Fruit fly (Drosophila melanogaster) whole organism, pupa: ENCODE data around the gene mRpL10.

Experiments
- CG10348 ChIP-seq: fragments of 200-800 bp; sonication (Bioruptor generic); IDR thresholded peaks from 2 replicates; pipeline ENCODE4 v1.3.6; 2022; ENCODE audit warnings: missing biosample characterization, missing genetic modification characterization
- CG12605 ChIP-seq: fragments of 200-800 bp; sonication (Bioruptor generic); IDR thresholded peaks from 2 replicates; pipeline ENCODE4 v1.3.6; 2022; ENCODE audit warnings: missing biosample characterization, missing genetic modification characterization
- CG13204 ChIP-seq: fragments of 200-800 bp; sonication (Bioruptor generic); optimal IDR thresholded peaks from 2 replicates; lab custom pipeline; 2018; ENCODE audit warnings: missing biosample characterization, mild to moderate bottlenecking, missing genetic modification characterization, moderate library complexity
- CG14655 ChIP-seq: fragments of 200-800 bp; sonication (Bioruptor generic); optimal IDR thresholded peaks from 3 replicates; lab custom pipeline; 2017; ENCODE audit warnings: mild to moderate bottlenecking, missing biosample characterization, missing genetic modification reagents, missing genetic modification characterization
- CG15710 ChIP-seq: fragments of 200-800 bp; sonication (Bioruptor generic); optimal IDR thresholded peaks from 2 replicates; lab custom pipeline; 2018; ENCODE audit warnings: missing biosample characterization, mild to moderate bottlenecking, missing genetic modification characterization, moderate library complexity
- CG17806 ChIP-seq: fragments of 200-800 bp; sonication (Bioruptor generic); optimal IDR thresholded peaks from 2 replicates; lab custom pipeline; 2018; ENCODE audit warnings: missing biosample characterization, mild to moderate bottlenecking, missing genetic modification characterization, moderate library complexity
- CG32121 ChIP-seq: fragments of 200-800 bp; sonication (Bioruptor generic); IDR thresholded peaks from 2 replicates; pipeline ENCODE4 v1.3.6; 2022; ENCODE audit warnings: missing biosample characterization, missing genetic modification characterization
- CG34367 ChIP-seq: fragments of 200-800 bp; sonication (Bioruptor generic); optimal IDR thresholded peaks from 2 replicates; lab custom pipeline; 2018; ENCODE audit warnings: missing biosample characterization, mild to moderate bottlenecking, missing genetic modification characterization
- CG4496 ChIP-seq: fragments of 200-800 bp; sonication (Bioruptor generic); IDR thresholded peaks from 3 replicates; pipeline ENCODE4 v1.3.6; 2022; ENCODE audit warnings: missing biosample characterization, missing genetic modification characterization
- CG8159 ChIP-seq: fragments of 200-800 bp; sonication (Bioruptor generic); optimal IDR thresholded peaks from 3 replicates; lab custom pipeline; 2018; ENCODE audit warnings: missing biosample characterization, mild to moderate bottlenecking, missing genetic modification characterization, moderate library complexity
- CG8301 ChIP-seq: fragments of 200-800 bp; sonication (Bioruptor generic); optimal IDR thresholded peaks from 2 replicates; lab custom pipeline; 2018; ENCODE audit warnings: missing biosample characterization, mild to moderate bottlenecking, missing genetic modification characterization
- CG9948 ChIP-seq: fragments of 200-800 bp; sonication (Bioruptor generic); optimal IDR thresholded peaks from 2 replicates; lab custom pipeline; 2018; ENCODE audit warnings: missing biosample characterization, mild to moderate bottlenecking, missing genetic modification characterization, moderate library complexity
- D1 ChIP-seq: fragments of 200-800 bp; sonication (Bioruptor generic); optimal IDR thresholded peaks from 2 replicates; lab custom pipeline; 2018; ENCODE audit warnings: missing biosample characterization, mild to moderate bottlenecking, missing genetic modification characterization, moderate library complexity
- EcR ChIP-seq: fragments of 200-800 bp; sonication (Bioruptor generic); optimal IDR thresholded peaks from 3 replicates; lab custom pipeline; 2019; ENCODE audit warnings: missing biosample characterization, missing genetic modification characterization, mild to moderate bottlenecking, moderate library complexity, missing genetic modification reagents
- Ets98B ChIP-seq: fragments of 200-800 bp; sonication (Bioruptor generic); IDR thresholded peaks from 2 replicates; pipeline ENCODE4 v1.3.6; 2022; ENCODE audit warnings: missing biosample characterization, missing genetic modification characterization
- Pif1A ChIP-seq: fragments of 200-800 bp; sonication (Bioruptor generic); optimal IDR thresholded peaks from 3 replicates; lab custom pipeline; 2016; ENCODE audit warnings: missing biosample characterization, missing genetic modification characterization
- Pif1B ChIP-seq: fragments of 200-800 bp; sonication (Bioruptor generic); optimal IDR thresholded peaks from 3 replicates; lab custom pipeline; 2016; ENCODE audit warnings: missing biosample characterization, missing genetic modification characterization
- Snoo ChIP-seq: fragments of 200-800 bp; sonication (Bioruptor generic); optimal IDR thresholded peaks from 3 replicates; lab custom pipeline; 2017; ENCODE audit warnings: missing biosample characterization, mild to moderate bottlenecking, missing genetic modification characterization, inconsistent platforms
- fd96Ca ChIP-seq: fragments of 200-800 bp; sonication (Bioruptor generic); IDR thresholded peaks from 3 replicates; pipeline ENCODE4 v1.3.6; 2022; ENCODE audit warnings: missing biosample characterization, missing genetic modification characterization
- gl ChIP-seq: fragments of 200-800 bp; sonication (Bioruptor generic); optimal IDR thresholded peaks from 2 replicates; lab custom pipeline; 2018; ENCODE audit warnings: missing biosample characterization, mild to moderate bottlenecking, missing genetic modification characterization
- rn ChIP-seq: fragments of 200-800 bp; sonication (Bioruptor generic); IDR thresholded peaks from 2 replicates; pipeline ENCODE4 v1.3.6; 2022; ENCODE audit warnings: missing biosample characterization, missing genetic modification characterization

mRpL10 gene

dm6 chr2L:249048-249825, 45.7 kb downstream of the mRpL10 start:
- peak; percentile 75 for TF ChIP-seq CG14655
- peak; percentile 28; the same call in 1 of the 2 replicates for TF ChIP-seq rn (GFP tag; lab: Robert Waterston, UW)
- peak; percentile 76 for TF ChIP-seq Pif1A (GFP tag; lab: Kevin White, UChicago)
- no peak for TF ChIP-seq Snoo
- TF ChIP-seq CG4496 (GFP tag; lab: Robert Waterston, UW): peak; percentile 68
- peak; percentile 64 for TF ChIP-seq CG9948 (tag; lab: Kevin White, UChicago)
- peak; percentile 40 for TF ChIP-seq Pif1B (GFP tag; lab: Kevin White, UChicago)
- peak; percentile 40 for TF ChIP-seq CG17806 (tag; lab: Kevin White, UChicago)
- TF ChIP-seq CG32121: peak; percentile 41; the same call in 1 of the 2 replicates
- no peak for TF ChIP-seq D1
- TF ChIP-seq fd96Ca: peak; percentile 72
- TF ChIP-seq CG8301 (tag; lab: Kevin White, UChicago): peak; percentile 75
- peak; percentile 81 for TF ChIP-seq CG13204
- TF ChIP-seq CG34367 (tag; lab: Kevin White, UChicago): peak; percentile 23
- peak; percentile 50 for TF ChIP-seq Ets98B (GFP tag; lab: Robert Waterston, UW)
- peak; percentile 38 for TF ChIP-seq gl (tag; lab: Kevin White, UChicago)
- TF ChIP-seq EcR (GFP tag; lab: Kevin White, UChicago): peak; percentile 82
- no peak for TF ChIP-seq CG10348 (GFP tag; lab: Robert Waterston, UW)
- TF ChIP-seq CG15710 (tag; lab: Kevin White, UChicago): peak; percentile 16
- peak; percentile 32 for TF ChIP-seq CG12605 (GFP tag; lab: Robert Waterston, UW)
- peak; percentile 31 for TF ChIP-seq CG8159

DNA sequence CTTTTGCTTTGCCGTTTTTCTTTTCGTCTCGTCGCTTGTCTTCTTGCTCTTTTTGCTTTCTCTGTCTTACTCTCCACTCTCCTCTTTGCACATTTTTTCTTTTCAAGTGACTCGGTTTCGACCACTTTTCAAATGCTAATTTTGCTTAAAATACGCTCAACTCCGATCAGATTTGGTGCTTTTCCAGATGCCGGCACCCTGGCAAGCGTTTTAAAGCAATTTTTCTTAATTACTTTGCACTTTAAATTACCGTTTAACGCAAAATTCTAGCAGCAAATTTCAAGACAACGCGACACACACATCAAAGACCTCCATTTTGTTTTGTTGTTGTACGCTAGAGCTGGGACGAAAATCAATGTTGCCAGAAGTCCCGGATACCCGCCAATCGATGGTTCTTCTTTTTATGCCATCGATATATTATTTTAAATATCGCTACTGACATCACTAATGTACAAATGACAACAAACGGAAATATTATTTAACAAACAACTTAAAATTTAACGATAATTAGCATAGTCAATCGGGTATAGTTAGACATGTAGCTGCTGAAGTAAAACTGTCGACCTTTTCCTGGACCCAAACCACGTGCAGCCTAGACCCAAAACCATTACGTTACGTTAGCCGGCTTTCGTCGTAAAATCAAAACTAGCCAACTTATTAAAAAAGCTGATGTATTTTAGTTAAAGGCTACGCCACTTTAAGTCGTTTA, 47.1 kb downstream of the mRpL10 start, which contains the start of gene kis:
TSS of gene kis (minus strand) at position 317 of the 709 bp plus-strand sequence.
- no peak for TF ChIP-seq Pif1A (GFP tag; lab: Kevin White, UChicago)
- peak; percentile 55 for TF ChIP-seq EcR (GFP tag; lab: Kevin White, UChicago)
- 0 out of 2 replicates have a peak, but pooled peaks have one; percentile 10 for TF ChIP-seq Ets98B (GFP tag; lab: Robert Waterston, UW)
- TF ChIP-seq CG12605 (GFP tag; lab: Robert Waterston, UW): no peak; the same call in 1 of the 2 replicates
- TF ChIP-seq CG15710 (tag; lab: Kevin White, UChicago): peak; percentile 16
- peak; percentile 30 for TF ChIP-seq gl (tag; lab: Kevin White, UChicago)
- TF ChIP-seq CG9948 (tag; lab: Kevin White, UChicago): no peak
- TF ChIP-seq CG4496 (GFP tag; lab: Robert Waterston, UW): no peak; the same call in 2 of the 3 replicates
- no peak for TF ChIP-seq CG8301 (tag; lab: Kevin White, UChicago)
- TF ChIP-seq CG34367 (tag; lab: Kevin White, UChicago): no peak
- no peak for TF ChIP-seq rn (GFP tag; lab: Robert Waterston, UW)
- no peak for TF ChIP-seq CG10348 (GFP tag; lab: Robert Waterston, UW)
- TF ChIP-seq Snoo: no peak
- TF ChIP-seq CG14655: peak; percentile 28
- TF ChIP-seq CG13204: no peak
- no peak; the same call in 2 of the 3 replicates for TF ChIP-seq fd96Ca
- no peak for TF ChIP-seq D1
- TF ChIP-seq CG8159: peak; percentile 39
- TF ChIP-seq CG17806 (tag; lab: Kevin White, UChicago): peak; percentile 1
- TF ChIP-seq CG32121: no peak
- TF ChIP-seq Pif1B (GFP tag; lab: Kevin White, UChicago): no peak

- TF ChIP-seq CG10348 (GFP tag; lab: Robert Waterston, UW): no peak
- no peak for TF ChIP-seq Snoo
- no peak for TF ChIP-seq Ets98B (GFP tag; lab: Robert Waterston, UW)
- TF ChIP-seq D1: no peak
- no peak for TF ChIP-seq CG4496 (GFP tag; lab: Robert Waterston, UW)
- no peak for TF ChIP-seq gl (tag; lab: Kevin White, UChicago)
- no peak for TF ChIP-seq Pif1B (GFP tag; lab: Kevin White, UChicago)
- TF ChIP-seq fd96Ca: no peak
- no peak for TF ChIP-seq CG8159
- no peak for TF ChIP-seq CG17806 (tag; lab: Kevin White, UChicago)
- TF ChIP-seq rn (GFP tag; lab: Robert Waterston, UW): no peak
- TF ChIP-seq CG34367 (tag; lab: Kevin White, UChicago): no peak
- TF ChIP-seq CG14655: no peak
- TF ChIP-seq CG9948 (tag; lab: Kevin White, UChicago): no peak
- TF ChIP-seq EcR (GFP tag; lab: Kevin White, UChicago): no peak
- TF ChIP-seq CG8301 (tag; lab: Kevin White, UChicago): no peak
- TF ChIP-seq CG32121: no peak
- no peak for TF ChIP-seq CG13204
- no peak for TF ChIP-seq CG12605 (GFP tag; lab: Robert Waterston, UW)
These were observed 48.6 kb downstream of the mRpL10 start, which contains the start of gene Rpp30 for dm6 chr2L:252174-252573. TSS of gene Rpp30 (minus strand) at chr2L:252373.
